Worm (Caenorhabditis elegans) whole organism, late embryonic: ENCODE measurements around the gene C29G2.3.

Source experiments
- ceh-18 ChIP-seq: sonication (generic microtip); optimal IDR thresholded peaks from 2 replicates; lab custom pipeline; 2016; ENCODE audit warnings: missing genetic modification characterization, missing compliant biosample characterization
- ceh-30 ChIP-seq: fragments of 150-350 bp; optimal IDR thresholded peaks from 2 replicates; lab custom pipeline; 2014; ENCODE audit warnings: missing biosample characterization, missing genetic modification characterization
- ceh-45 ChIP-seq: fragments of 200-800 bp; sonication (Bioruptor generic); IDR thresholded peaks from 2 replicates; pipeline ENCODE4 v1.3.6; 2022; ENCODE audit warnings: missing genetic modification reagents, missing genetic modification characterization, missing compliant biosample characterization
- dve-1 ChIP-seq: sonication (generic microtip); optimal IDR thresholded peaks from 2 replicates; lab custom pipeline; 2017; ENCODE audit warnings: antibody characterized with exemption, mild to moderate bottlenecking, missing genetic modification characterization, missing compliant biosample characterization
- hlh-6 ChIP-seq: sonication (generic microtip); optimal IDR thresholded peaks from 2 replicates; lab custom pipeline; 2016; ENCODE audit warnings: missing genotype, missing genetic modification characterization, missing compliant biosample characterization
- lim-6 ChIP-seq: sonication (generic microtip); optimal IDR thresholded peaks from 2 replicates; lab custom pipeline; 2016; ENCODE audit warnings: missing genetic modification characterization, missing compliant biosample characterization
- tbx-2 ChIP-seq: sonication (generic microtip); optimal IDR thresholded peaks from 2 replicates; lab custom pipeline; 2016; ENCODE audit warnings: missing genetic modification characterization, missing compliant biosample characterization
- unc-86 ChIP-seq: sonication (generic microtip); optimal IDR thresholded peaks from 2 replicates; lab custom pipeline; 2016; ENCODE audit warnings: missing genetic modification characterization, missing compliant biosample characterization

DNA sequence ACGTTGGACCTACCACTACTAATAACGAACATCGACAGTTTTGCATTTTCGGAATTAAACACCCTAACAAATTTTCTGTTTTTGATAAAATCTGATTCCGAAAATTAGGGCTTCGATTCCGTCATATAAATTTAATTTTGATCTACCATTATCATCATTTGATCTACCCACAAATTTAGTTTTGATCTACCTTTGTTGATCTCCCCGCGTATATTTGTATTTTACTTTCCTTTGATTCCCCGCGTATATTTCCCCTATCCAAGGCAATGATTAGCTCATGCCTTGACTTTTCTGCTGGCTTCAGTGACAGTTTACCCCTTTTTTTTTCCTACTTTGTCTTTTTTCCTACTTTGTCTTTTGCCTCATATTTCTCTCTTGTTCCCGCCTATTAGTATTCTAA lies 9.1 kb downstream of the C29G2.3 start:
- TF ChIP-seq lim-6 (tag; lab: Kevin White, UChicago) (no peak), dve-1 (tag; lab: Kevin White, UChicago) (no peak), hlh-6 (tag; lab: Kevin White, UChicago) (no peak), tbx-2 (tag; lab: Kevin White, UChicago) (no peak), ceh-30 (tag; lab: Kevin White, UChicago) (no peak), ceh-18 (tag; lab: Kevin White, UChicago) (no peak), unc-86 (tag; lab: Kevin White, UChicago) (no peak), ceh-45 (GFP tag; lab: Robert Waterston, UW) (no peak)
